Worm (Caenorhabditis elegans) whole organism, L3 larva: ENCODE results near the gene Y41C4A.7.

Experiments
- ama-1 ChIP-seq: fragments of 150-350 bp; optimal IDR thresholded peaks from 2 replicates; lab custom pipeline; 2018
- elt-1 ChIP-seq: fragments of 150-350 bp; optimal IDR thresholded peaks from 2 replicates; lab custom pipeline; 2014; ENCODE audit warnings: missing biosample characterization, missing genetic modification characterization
- elt-2 ChIP-seq: sonication (generic microtip); optimal IDR thresholded peaks from 2 replicates; lab custom pipeline; 2016; ENCODE audit warnings: missing genetic modification reagents, mild to moderate bottlenecking, missing genetic modification characterization, missing compliant biosample characterization
- jun-1 ChIP-seq: fragments of 150-350 bp; optimal IDR thresholded peaks from 2 replicates; lab custom pipeline; 2014; ENCODE audit warnings: missing biosample characterization, missing genetic modification reagents, missing genetic modification characterization
- lin-15B ChIP-seq: fragments of 150-350 bp; optimal IDR thresholded peaks from 2 replicates; lab custom pipeline; 2014; ENCODE audit warnings: missing biosample characterization, missing genetic modification characterization
- mdl-1 ChIP-seq: fragments of 150-350 bp; optimal IDR thresholded peaks from 2 replicates; lab custom pipeline; 2014; ENCODE audit warnings: missing biosample characterization, missing genetic modification characterization
- nhr-11 ChIP-seq: fragments of 150-350 bp; optimal IDR thresholded peaks from 2 replicates; lab custom pipeline; 2014; ENCODE audit warnings: missing biosample characterization, missing genetic modification characterization
- pha-4 ChIP-seq: fragments of 150-350 bp; optimal IDR thresholded peaks from 2 replicates; lab custom pipeline; 2014; ENCODE audit warnings: missing biosample characterization, missing genetic modification reagents, missing genetic modification characterization
- skn-1 ChIP-seq: fragments of 150-350 bp; optimal IDR thresholded peaks from 2 replicates; lab custom pipeline; 2014; ENCODE audit warnings: missing biosample characterization, missing genetic modification characterization
- snpc-4 ChIP-seq: fragments of 150-350 bp; optimal IDR thresholded peaks from 2 replicates; lab custom pipeline; 2014; ENCODE audit warnings: missing biosample characterization, missing genetic modification characterization
- ztf-4 ChIP-seq: fragments of 150-350 bp; optimal IDR thresholded peaks from 2 replicates; lab custom pipeline; 2014; ENCODE audit warnings: missing biosample characterization, missing genetic modification characterization

- no peak for TF ChIP-seq ztf-4
- no peak for TF ChIP-seq lin-15B (tag; lab: Kevin White, UChicago)
- TF ChIP-seq mdl-1 (tag; lab: Kevin White, UChicago): no peak
- no peak for TF ChIP-seq snpc-4
- no peak for TF ChIP-seq jun-1 (tag; lab: Kevin White, UChicago)
- TF ChIP-seq skn-1 (tag; lab: Kevin White, UChicago): no peak
- TF ChIP-seq pha-4: no peak
- TF ChIP-seq nhr-11 (tag; lab: Kevin White, UChicago): no peak
- TF ChIP-seq elt-2 (tag; lab: Kevin White, UChicago): peak; percentile 32
- peak; percentile 45 for TF ChIP-seq ama-1
- TF ChIP-seq elt-1 (tag; lab: Kevin White, UChicago): no peak
Observed at ce11 chrIII:11694506-11694947, 4.1 kb upstream of the Y41C4A.7 start.
